Fruit fly (Drosophila melanogaster) whole organism, embryonic: Measurements from ENCODE around the gene CG14154.
A peak's percentile ranks its signal among the peaks of the same experiment; 100 is the strongest.

ENCODE experiments used
- B-H1 ChIP-seq: fragments of 200-800 bp; sonication (Bioruptor generic); IDR thresholded peaks from 3 replicates; pipeline ENCODE4 v1.3.6; 2022; ENCODE audit warnings: missing biosample characterization, missing genetic modification characterization
- CG12659 ChIP-seq: fragments of 200-800 bp; sonication (Bioruptor generic); optimal IDR thresholded peaks from 3 replicates; lab custom pipeline; 2017; ENCODE audit warnings: mild to moderate bottlenecking, missing biosample characterization, missing genetic modification reagents, missing genetic modification characterization
- CG13624 ChIP-seq: fragments of 200-800 bp; sonication (Bioruptor generic); optimal IDR thresholded peaks from 2 replicates; lab custom pipeline; 2016; ENCODE audit warnings: missing biosample characterization, missing genetic modification characterization
- CG14667 ChIP-seq: fragments of 200-800 bp; sonication (Bioruptor generic); IDR thresholded peaks from 2 replicates; pipeline ENCODE4 v1.3.6; 2022; ENCODE audit warnings: missing biosample characterization, missing genetic modification characterization
- CG14965 ChIP-seq: fragments of 200-800 bp; sonication (Bioruptor generic); optimal IDR thresholded peaks from 2 replicates; lab custom pipeline; 2016; ENCODE audit warnings: missing biosample characterization, missing genetic modification characterization, borderline replicate concordance
- CG15601 ChIP-seq: fragments of 200-800 bp; sonication (Bioruptor generic); optimal IDR thresholded peaks from 3 replicates; lab custom pipeline; 2019; ENCODE audit warnings: missing biosample characterization, mild to moderate bottlenecking, missing genetic modification characterization, moderate library complexity
- CG4328 ChIP-seq: fragments of 200-800 bp; sonication (Bioruptor generic); optimal IDR thresholded peaks from 3 replicates; lab custom pipeline; 2017; ENCODE audit warnings: missing biosample characterization, missing genetic modification reagents, missing genetic modification characterization
- CG4424 ChIP-seq: fragments of 200-800 bp; sonication (Bioruptor generic); optimal IDR thresholded peaks from 3 replicates; lab custom pipeline; 2016; ENCODE audit warnings: missing biosample characterization, missing genetic modification characterization
- CG4617 ChIP-seq: fragments of 200-800 bp; sonication (Bioruptor generic); optimal IDR thresholded peaks from 3 replicates; lab custom pipeline; 2016; ENCODE audit warnings: missing biosample characterization, missing genetic modification characterization, borderline replicate concordance
- CG7372 ChIP-seq: fragments of 200-800 bp; sonication (Bioruptor generic); IDR thresholded peaks from 2 replicates; pipeline ENCODE4 v1.3.6; 2022; ENCODE audit warnings: missing biosample characterization, missing genetic modification characterization
- CG8089 ChIP-seq: fragments of 200-800 bp; sonication (Bioruptor generic); optimal IDR thresholded peaks from 3 replicates; lab custom pipeline; 2016; ENCODE audit warnings: missing biosample characterization, missing genetic modification characterization
- CG9215 ChIP-seq: fragments of 200-800 bp; sonication (Bioruptor generic); IDR thresholded peaks from 2 replicates; pipeline ENCODE4 v1.3.6; 2022; ENCODE audit warnings: missing biosample characterization, missing genetic modification characterization
- CoRest ChIP-seq: fragments of 200-800 bp; sonication (Bioruptor generic); optimal IDR thresholded peaks from 3 replicates; lab custom pipeline; 2018; ENCODE audit warnings: missing biosample characterization, mild to moderate bottlenecking, missing genetic modification characterization, moderate library complexity
- CrebB ChIP-seq: fragments of 200-800 bp; sonication (Bioruptor generic); optimal IDR thresholded peaks from 3 replicates; lab custom pipeline; 2018; ENCODE audit warnings: missing biosample characterization, mild to moderate bottlenecking, missing genetic modification characterization
- Dref ChIP-seq: fragments of 200-800 bp; sonication (Bioruptor generic); IDR thresholded peaks from 2 replicates; pipeline ENCODE4 v1.3.6; 2022; ENCODE audit warnings: missing biosample characterization, missing genetic modification characterization
- E2f1 ChIP-seq: fragments of 200-800 bp; sonication (Bioruptor generic); IDR thresholded peaks from 2 replicates; pipeline ENCODE4 v1.3.6; 2022; ENCODE audit warnings: missing biosample characterization, missing genetic modification characterization
- Ets65A ChIP-seq: fragments of 200-800 bp; sonication (Bioruptor generic); peaks from one replicate; lab custom pipeline; 2016; ENCODE audit warnings: missing biosample characterization, missing genetic modification characterization
- MBD-R2 ChIP-seq: fragments of 200-800 bp; sonication (Bioruptor generic); IDR thresholded peaks from 2 replicates; pipeline ENCODE4 v1.3.6; 2022; ENCODE audit warnings: missing biosample characterization, missing genetic modification characterization
- Max ChIP-seq: fragments of 200-800 bp; sonication (Bioruptor generic); optimal IDR thresholded peaks from 2 replicates; lab custom pipeline; 2016; ENCODE audit warnings: missing biosample characterization, mild to moderate bottlenecking, missing genetic modification characterization
- NC2α ChIP-seq: fragments of 200-800 bp; sonication (Bioruptor generic); optimal IDR thresholded peaks from 2 replicates; lab custom pipeline; 2016; ENCODE audit warnings: missing biosample characterization, missing genetic modification characterization
- Nf-YA ChIP-seq: fragments of 200-800 bp; sonication (Bioruptor generic); IDR thresholded peaks from 2 replicates; pipeline ENCODE4 v1.3.6; 2022; ENCODE audit warnings: missing biosample characterization, missing genetic modification characterization
- Nf-YB ChIP-seq: fragments of 200-800 bp; sonication (Bioruptor generic); optimal IDR thresholded peaks from 3 replicates; lab custom pipeline; 2019; ENCODE audit warnings: missing biosample characterization, mild to moderate bottlenecking, missing genetic modification characterization, moderate library complexity
- Oaz ChIP-seq: fragments of 200-800 bp; sonication (Bioruptor generic); IDR thresholded peaks from 2 replicates; pipeline ENCODE4 v1.3.6; 2022; ENCODE audit warnings: missing biosample characterization, missing genetic modification characterization
- Pdp1 ChIP-seq, 2 experiments: fragments of 200-800 bp; sonication (Bioruptor generic); optimal IDR thresholded peaks; 3 replicates each; lab custom pipeline; 2016; ENCODE audit warnings: missing biosample characterization in 2 of 2, missing genetic modification characterization in 2 of 2, mild to moderate bottlenecking in 1 of 2, moderate library complexity in 1 of 2
- Rfx ChIP-seq: fragments of 200-800 bp; sonication (Bioruptor generic); IDR thresholded peaks from 2 replicates; pipeline ENCODE4 v1.3.6; 2022; ENCODE audit warnings: missing biosample characterization, missing genetic modification characterization
- Stat92E ChIP-seq, 3 experiments: fragments of >200 bp in 2 of 3; fragments of 200-800 bp in 1 of 3; sonication (Bioruptor generic) in 1 of 3; optimal IDR thresholded peaks; 2 replicates each; lab custom pipeline; 2017 to 2019; ENCODE audit warnings: missing biosample characterization in 3 of 3, missing genetic modification characterization in 3 of 3, mild to moderate bottlenecking in 1 of 3, moderate library complexity in 1 of 3
- Usf ChIP-seq: fragments of 200-800 bp; sonication (Bioruptor generic); optimal IDR thresholded peaks from 2 replicates; lab custom pipeline; 2017; ENCODE audit warnings: missing genotype, missing biosample characterization, missing genetic modification characterization
- Vsx1 ChIP-seq: fragments of 200-800 bp; sonication (Bioruptor generic); optimal IDR thresholded peaks from 2 replicates; lab custom pipeline; 2017; ENCODE audit warnings: missing biosample characterization, mild to moderate bottlenecking, missing genetic modification characterization, missing genetic modification reagents
- al ChIP-seq: fragments of 200-800 bp; sonication (Bioruptor generic); IDR thresholded peaks from 2 replicates; pipeline ENCODE4 v1.3.6; 2022; ENCODE audit warnings: missing biosample characterization, missing genetic modification characterization
- ase ChIP-seq: fragments of 200-800 bp; sonication (Bioruptor generic); IDR thresholded peaks from 3 replicates; pipeline ENCODE4 v1.3.6; 2022; ENCODE audit warnings: missing biosample characterization, missing genetic modification characterization
- crol ChIP-seq: fragments of 200-800 bp; sonication (Bioruptor generic); IDR thresholded peaks from 2 replicates; pipeline ENCODE4 v1.3.6; 2022; ENCODE audit warnings: missing biosample characterization, missing genetic modification characterization
- dpn ChIP-seq, 2 experiments: fragments of 200-800 bp; sonication (Bioruptor generic); optimal IDR thresholded peaks; 3 replicates each; lab custom pipeline; 2016; ENCODE audit warnings: missing biosample characterization in 2 of 2, missing genetic modification characterization in 2 of 2
- eyg ChIP-seq: fragments of 200-800 bp; sonication (Bioruptor generic); optimal IDR thresholded peaks from 3 replicates; lab custom pipeline; 2016; ENCODE audit warnings: missing biosample characterization, missing genetic modification characterization
- fd102C ChIP-seq: fragments of 200-800 bp; sonication (Bioruptor generic); optimal IDR thresholded peaks from 2 replicates; lab custom pipeline; 2018; ENCODE audit warnings: missing biosample characterization, mild to moderate bottlenecking, missing genetic modification characterization, moderate library complexity
- fd3F ChIP-seq: fragments of 200-800 bp; sonication (Bioruptor generic); optimal IDR thresholded peaks from 2 replicates; lab custom pipeline; 2018; ENCODE audit warnings: missing biosample characterization, mild to moderate bottlenecking, missing genetic modification characterization, moderate library complexity
- gce ChIP-seq: fragments of 200-800 bp; sonication (Bioruptor generic); IDR thresholded peaks from 3 replicates; pipeline ENCODE4 v1.3.6; 2022; ENCODE audit warnings: missing biosample characterization, missing genetic modification characterization
- gsb ChIP-seq: fragments of 200-800 bp; sonication (Bioruptor generic); IDR thresholded peaks from 2 replicates; pipeline ENCODE4 v1.3.6; 2022; ENCODE audit warnings: missing biosample characterization, missing genetic modification characterization
- hb ChIP-seq: fragments of 200-800 bp; sonication (Bioruptor generic); IDR thresholded peaks from 3 replicates; pipeline ENCODE4 v1.3.6; 2022; ENCODE audit warnings: missing biosample characterization, missing genetic modification characterization; ENCODE audit not compliant: partially characterized antibody
- lab ChIP-seq: fragments of 200-800 bp; sonication (Bioruptor generic); optimal IDR thresholded peaks from 3 replicates; lab custom pipeline; 2017; ENCODE audit warnings: missing biosample characterization, missing genetic modification characterization, mild to moderate bottlenecking, moderate library complexity, missing genetic modification reagents
- lbe ChIP-seq: fragments of 200-800 bp; sonication (Bioruptor generic); optimal IDR thresholded peaks from 2 replicates; lab custom pipeline; 2016; ENCODE audit warnings: missing biosample characterization, mild to moderate bottlenecking, missing genetic modification characterization
- lilli ChIP-seq: fragments of 200-800 bp; sonication (Bioruptor generic); optimal IDR thresholded peaks from 3 replicates; lab custom pipeline; 2016; ENCODE audit warnings: missing biosample characterization, missing genetic modification characterization
- pros ChIP-seq: fragments of 200-800 bp; sonication (Bioruptor generic); optimal IDR thresholded peaks from 3 replicates; lab custom pipeline; 2019; ENCODE audit warnings: missing biosample characterization, mild to moderate bottlenecking, missing genetic modification characterization, moderate library complexity
- run ChIP-seq: fragments of 200-800 bp; sonication (Bioruptor generic); optimal IDR thresholded peaks from 3 replicates; lab custom pipeline; 2018; ENCODE audit warnings: missing biosample characterization, mild to moderate bottlenecking, missing genetic modification characterization
- sc ChIP-seq, 3 experiments: fragments of >200 bp in 2 of 3; fragments of 200-800 bp in 1 of 3; sonication (Bioruptor generic) in 1 of 3; optimal IDR thresholded peaks; 2 replicates in 2 of 3; 3 replicates in 1 of 3; lab custom pipeline; 2017; ENCODE audit warnings: mild to moderate bottlenecking in 1 of 3, missing biosample characterization in 1 of 3, missing genetic modification characterization in 1 of 3, missing genetic modification reagents in 1 of 3
- slou ChIP-seq: fragments of 200-800 bp; sonication (Bioruptor generic); optimal IDR thresholded peaks from 3 replicates; lab custom pipeline; 2016; ENCODE audit warnings: missing biosample characterization, missing genetic modification characterization
- sqz ChIP-seq: fragments of 200-800 bp; sonication (Bioruptor generic); optimal IDR thresholded peaks from 3 replicates; lab custom pipeline; 2018; ENCODE audit warnings: missing biosample characterization, mild to moderate bottlenecking, missing genetic modification characterization
- tgo ChIP-seq: fragments of 200-800 bp; sonication (Bioruptor generic); IDR thresholded peaks from 3 replicates; pipeline ENCODE4 v1.3.6; 2022; ENCODE audit warnings: missing biosample characterization, missing genetic modification characterization
- vfl ChIP-seq: fragments of 200-800 bp; sonication (Bioruptor generic); optimal IDR thresholded peaks from 2 replicates; lab custom pipeline; 2016; ENCODE audit warnings: missing biosample characterization, missing genetic modification characterization
- z ChIP-seq: fragments of 200-800 bp; sonication (Bioruptor generic); IDR thresholded peaks from 3 replicates; pipeline ENCODE4 v1.3.6; 2022; ENCODE audit warnings: missing biosample characterization, missing genetic modification characterization

CG14154 gene

dm6 chr3L:10682725-10683367 is 41.2 kb downstream of the CG14154 start (continued):
- 0 out of 3 replicates have a peak, but pooled peaks have one; percentile 50 for TF ChIP-seq hb (GFP tag; lab: Robert Waterston, UW)
- peak; percentile 93 for TF ChIP-seq slou (GFP tag; lab: Kevin White, UChicago)
- peak; percentile 97 for TF ChIP-seq Rfx (GFP tag; lab: Robert Waterston, UW)
- TF ChIP-seq al (GFP tag; lab: Robert Waterston, UW), result peak; percentile 96
- TF ChIP-seq CG14667, result peak; percentile 94
- peak; percentile 86 to 98 for TF ChIP-seq dpn (GFP tag; optimal IDR thresholded peaks at IDR 0.05; lab: Kevin White, UChicago)
- peak; percentile 99 for TF ChIP-seq CG4424 (GFP tag; lab: Kevin White, UChicago)
- peak in 1 of 3 experiments; percentile 89 for TF ChIP-seq Stat92E (GFP tag; optimal IDR thresholded peaks at IDR 0.05; lab: Kevin White, UChicago)
- TF ChIP-seq CG15601 (tag; lab: Kevin White, UChicago), result peak; percentile 97
- peak; percentile 99 for TF ChIP-seq lab (GFP tag; lab: Kevin White, UChicago)
- TF ChIP-seq gsb (GFP tag; lab: Robert Waterston, UW), result peak; percentile 95
- TF ChIP-seq CoRest (tag; lab: Kevin White, UChicago), result peak; percentile 99
- TF ChIP-seq tgo (GFP tag; lab: Robert Waterston, UW), result peak; percentile 97
- TF ChIP-seq Pdp1 (GFP tag; optimal IDR thresholded peaks at IDR 0.05; lab: Kevin White, UChicago), result peak; percentile 69 to 86
- peak; percentile 89 for TF ChIP-seq gce (GFP tag; lab: Robert Waterston, UW)
- peak; percentile 94 for TF ChIP-seq ase (GFP tag; lab: Robert Waterston, UW)
- TF ChIP-seq E2f1 (GFP tag; lab: Robert Waterston, UW), result peak; percentile 96
- peak; percentile 43 for TF ChIP-seq pros (GFP tag; lab: Kevin White, UChicago)
- TF ChIP-seq Usf (GFP tag; lab: Kevin White, UChicago), result peak; percentile 97
- no peak for TF ChIP-seq fd102C (GFP tag; lab: Kevin White, UChicago)
- TF ChIP-seq CG13624, result peak; percentile 84
- TF ChIP-seq run, result peak; percentile 97
- TF ChIP-seq Dref (GFP tag; lab: Robert Waterston, UW), result no peak
- no peak for TF ChIP-seq sc (optimal IDR thresholded peaks at IDR 0.05; lab: Kevin White, UChicago)
- peak; percentile 98 for TF ChIP-seq sc (GFP tag; optimal IDR thresholded peaks at IDR 0.05; lab: Kevin White, UChicago)
- TF ChIP-seq lbe (GFP tag; lab: Kevin White, UChicago), result peak; percentile 90
- peak; percentile 98 for TF ChIP-seq CG4328
- TF ChIP-seq lilli (GFP tag; lab: Kevin White, UChicago), result peak; percentile 95
- TF ChIP-seq eyg (GFP tag; lab: Kevin White, UChicago), result peak; percentile 39
- peak; percentile 97 for TF ChIP-seq CG9215 (GFP tag; lab: Robert Waterston, UW)
- TF ChIP-seq z, result no peak
- TF ChIP-seq Vsx1 (GFP tag; lab: Kevin White, UChicago), result peak; percentile 96
- TF ChIP-seq CG4617, result peak; percentile 91
- peak; percentile 94 for TF ChIP-seq B-H1 (GFP tag; lab: Robert Waterston, UW)
- peak; percentile 76 for TF ChIP-seq vfl
- TF ChIP-seq crol, result peak; percentile 97
- TF ChIP-seq Nf-YB (GFP tag; lab: Kevin White, UChicago), result peak; percentile 89
- TF ChIP-seq CG14965, result no peak
- TF ChIP-seq CG7372 (GFP tag; lab: Robert Waterston, UW), result peak; percentile 97
- peak; percentile 94 for TF ChIP-seq Nf-YA
- TF ChIP-seq fd3F (GFP tag; lab: Kevin White, UChicago), result peak; percentile 97
- peak; percentile 83 for TF ChIP-seq MBD-R2 (GFP tag; lab: Robert Waterston, UW)
- TF ChIP-seq Oaz, result peak; percentile 93
- peak; percentile 91 for TF ChIP-seq CrebB (tag; lab: Kevin White, UChicago)
- TF ChIP-seq Ets65A (GFP tag; lab: Kevin White, UChicago), result peak; percentile 94
- peak; percentile 99 for TF ChIP-seq CG12659 (GFP tag; lab: Kevin White, UChicago)
- TF ChIP-seq CG8089 (GFP tag; lab: Kevin White, UChicago), result peak; percentile 71
- peak; percentile 97 for TF ChIP-seq sqz
- no peak for TF ChIP-seq NC2α (GFP tag; lab: Kevin White, UChicago)
- peak; percentile 97 for TF ChIP-seq Max (GFP tag; lab: Kevin White, UChicago)
